Worm (Caenorhabditis elegans) whole organism, L4 larva: ENCODE results near the gene srh-113.

Experiments used
- D1046.2 ChIP-seq: fragments of 200-800 bp; sonication (Bioruptor generic); IDR thresholded peaks from 2 replicates; pipeline ENCODE4 v1.3.6; 2022; ENCODE audit warnings: missing genetic modification characterization, missing compliant biosample characterization
- F10B5.3 ChIP-seq: sonication (generic microtip); optimal IDR thresholded peaks from 2 replicates; lab custom pipeline; 2016; ENCODE audit warnings: mild to moderate bottlenecking, missing genetic modification characterization, missing compliant biosample characterization
- ces-1 ChIP-seq: fragments of 150-350 bp; sonication (generic microtip); optimal IDR thresholded peaks from 4 replicates; lab custom pipeline; 2014; ENCODE audit warnings: missing biosample characterization, missing genetic modification reagents, missing genetic modification characterization
- jun-1 ChIP-seq: fragments of 150-350 bp; optimal IDR thresholded peaks from 2 replicates; lab custom pipeline; 2014; ENCODE audit warnings: missing biosample characterization, missing genetic modification reagents, missing genetic modification characterization
- lin-15B ChIP-seq: fragments of 150-350 bp; sonication (generic microtip); optimal IDR thresholded peaks from 3 replicates; lab custom pipeline; 2014; ENCODE audit warnings: missing biosample characterization, missing genetic modification characterization
- nhr-11 ChIP-seq: fragments of 150-350 bp; optimal IDR thresholded peaks from 2 replicates; lab custom pipeline; 2014; ENCODE audit warnings: missing biosample characterization, missing genetic modification characterization
- nhr-237 ChIP-seq: sonication (generic microtip); optimal IDR thresholded peaks from 2 replicates; lab custom pipeline; 2017; ENCODE audit warnings: missing biosample characterization, missing genetic modification characterization
- nhr-25 ChIP-seq: sonication (generic microtip); optimal IDR thresholded peaks from 2 replicates; lab custom pipeline; 2017; ENCODE audit warnings: missing genetic modification characterization, mild to moderate bottlenecking, missing compliant biosample characterization, antibody characterized with exemption, moderate library complexity, borderline replicate concordance; ENCODE audit not compliant: insufficient read depth
- nhr-76 ChIP-seq: fragments of 150-350 bp; optimal IDR thresholded peaks from 2 replicates; lab custom pipeline; 2014; ENCODE audit warnings: missing biosample characterization, missing genetic modification characterization
- skn-1 ChIP-seq: fragments of 150-350 bp; optimal IDR thresholded peaks from 2 replicates; lab custom pipeline; 2014; ENCODE audit warnings: missing biosample characterization, missing genetic modification characterization
- zfp-2 ChIP-seq: sonication (generic microtip); optimal IDR thresholded peaks from 2 replicates; lab custom pipeline; 2016; ENCODE audit warnings: mild to moderate bottlenecking, missing genetic modification characterization, missing compliant biosample characterization
- ztf-11 ChIP-seq: fragments of 150-350 bp; optimal IDR thresholded peaks from 2 replicates; lab custom pipeline; 2014; ENCODE audit warnings: missing biosample characterization, missing genetic modification characterization

ce11 chrV:17248915-17249314 is 36.1 kb downstream of the srh-113 start, which contains the start of gene clec-243:
- no peak for TF ChIP-seq nhr-237
- TF ChIP-seq D1046.2 (GFP tag; lab: Robert Waterston, UW) = no peak
- no peak for TF ChIP-seq ces-1 (GFP tag; lab: Kevin White, UChicago)
- no peak for TF ChIP-seq zfp-2
- no peak for TF ChIP-seq nhr-76 (tag; lab: Kevin White, UChicago)
- TF ChIP-seq nhr-25 = no peak
- TF ChIP-seq jun-1 (tag; lab: Kevin White, UChicago) = no peak
- no peak for TF ChIP-seq nhr-11 (tag; lab: Kevin White, UChicago)
- no peak for TF ChIP-seq lin-15B (tag; lab: Kevin White, UChicago)
- no peak for TF ChIP-seq F10B5.3
- TF ChIP-seq ztf-11 (tag; lab: Kevin White, UChicago) = no peak
- TF ChIP-seq skn-1 (tag; lab: Kevin White, UChicago) = no peak
